Fruit fly (Drosophila melanogaster) whole organism, prepupa: Measurements from ENCODE around the gene CG33160.

ENCODE experiments used
- Blimp-1 ChIP-seq: fragments of 200-800 bp; sonication (Bioruptor generic); optimal IDR thresholded peaks from 3 replicates; lab custom pipeline; 2017; ENCODE audit warnings: missing biosample characterization, missing genetic modification characterization, mild to moderate bottlenecking, moderate library complexity, missing genetic modification reagents
- CG10631 ChIP-seq: fragments of 200-800 bp; sonication (Bioruptor generic); optimal IDR thresholded peaks from 2 replicates; lab custom pipeline; 2016; ENCODE audit warnings: missing biosample characterization, missing genetic modification characterization
- CG10669 ChIP-seq: fragments of 200-800 bp; sonication (Bioruptor generic); optimal IDR thresholded peaks from 3 replicates; lab custom pipeline; 2018; ENCODE audit warnings: missing biosample characterization, mild to moderate bottlenecking, missing genetic modification characterization, moderate library complexity
- CG11294 ChIP-seq: fragments of 200-800 bp; sonication (Bioruptor generic); IDR thresholded peaks from 2 replicates; pipeline ENCODE4 v1.3.6; 2022; ENCODE audit warnings: missing biosample characterization, missing genetic modification characterization
- CG11762 ChIP-seq: fragments of 200-800 bp; sonication (Bioruptor generic); optimal IDR thresholded peaks from 3 replicates; lab custom pipeline; 2016; ENCODE audit warnings: missing biosample characterization, missing genetic modification characterization; ENCODE audit not compliant: insufficient read depth
- CG15336 ChIP-seq: fragments of 200-800 bp; sonication (Bioruptor generic); IDR thresholded peaks from 2 replicates; pipeline ENCODE4 v1.3.6; 2022; ENCODE audit warnings: missing biosample characterization, missing genetic modification characterization
- CG1621 ChIP-seq: fragments of 200-800 bp; sonication (Bioruptor generic); optimal IDR thresholded peaks from 3 replicates; lab custom pipeline; 2018; ENCODE audit warnings: missing biosample characterization, mild to moderate bottlenecking, missing genetic modification characterization
- CG16779 ChIP-seq: fragments of 200-800 bp; sonication (Bioruptor generic); optimal IDR thresholded peaks from 3 replicates; lab custom pipeline; 2017; ENCODE audit warnings: missing biosample characterization, mild to moderate bottlenecking, missing genetic modification characterization
- CG31627 ChIP-seq: fragments of 200-800 bp; sonication (Bioruptor generic); optimal IDR thresholded peaks from 3 replicates; lab custom pipeline; 2016; ENCODE audit warnings: missing biosample characterization, missing genetic modification characterization
- CG34406 ChIP-seq: fragments of 200-800 bp; sonication (Bioruptor generic); optimal IDR thresholded peaks from 3 replicates; lab custom pipeline; 2016; ENCODE audit warnings: missing biosample characterization, missing genetic modification characterization
- CG3919 ChIP-seq: fragments of 200-800 bp; sonication (Bioruptor generic); optimal IDR thresholded peaks from 3 replicates; lab custom pipeline; 2016; ENCODE audit warnings: missing biosample characterization, missing genetic modification characterization
- CG6163 ChIP-seq: fragments of 200-800 bp; sonication (Bioruptor generic); IDR thresholded peaks from 3 replicates; pipeline ENCODE4 v1.3.6; 2022; ENCODE audit warnings: missing biosample characterization, missing genetic modification characterization
- CG6276 ChIP-seq: fragments of 200-800 bp; sonication (Bioruptor generic); optimal IDR thresholded peaks from 2 replicates; lab custom pipeline; 2017; ENCODE audit warnings: missing biosample characterization, mild to moderate bottlenecking, missing genetic modification characterization
- CG6792 ChIP-seq: fragments of 200-800 bp; sonication (Bioruptor generic); optimal IDR thresholded peaks from 3 replicates; lab custom pipeline; 2016; ENCODE audit warnings: missing biosample characterization, missing genetic modification characterization
- CG6854 ChIP-seq: fragments of 200-800 bp; sonication (Bioruptor generic); optimal IDR thresholded peaks from 2 replicates; lab custom pipeline; 2017; ENCODE audit warnings: missing biosample characterization, mild to moderate bottlenecking, missing genetic modification characterization
- CG7368 ChIP-seq: fragments of 200-800 bp; sonication (Bioruptor generic); optimal IDR thresholded peaks from 3 replicates; lab custom pipeline; 2016; ENCODE audit warnings: missing biosample characterization, missing genetic modification characterization
- CG8119 ChIP-seq: fragments of 200-800 bp; sonication (Bioruptor generic); IDR thresholded peaks from 3 replicates; pipeline ENCODE4 v1.3.6; 2022; ENCODE audit warnings: missing biosample characterization, missing genetic modification characterization
- CG8319 ChIP-seq: fragments of 200-800 bp; sonication (Bioruptor generic); optimal IDR thresholded peaks from 3 replicates; lab custom pipeline; 2016; ENCODE audit warnings: missing biosample characterization, missing genetic modification characterization
- CG8632 ChIP-seq: fragments of 200-800 bp; sonication (Bioruptor generic); optimal IDR thresholded peaks from 3 replicates; lab custom pipeline; 2016; ENCODE audit warnings: missing biosample characterization, missing genetic modification characterization
- Ets96B ChIP-seq: fragments of 200-800 bp; optimal IDR thresholded peaks from 2 replicates; lab custom pipeline; 2019; ENCODE audit warnings: missing biosample characterization, mild to moderate bottlenecking, missing genetic modification characterization, moderate library complexity
- Hr38 ChIP-seq: sonication (Bioruptor generic); optimal IDR thresholded peaks from 2 replicates; lab custom pipeline; 2016; ENCODE audit warnings: missing biosample characterization, missing genetic modification characterization
- Hr39 ChIP-seq: fragments of 200-800 bp; sonication (Bioruptor generic); optimal IDR thresholded peaks from 2 replicates; lab custom pipeline; 2016; ENCODE audit warnings: missing biosample characterization, missing genetic modification characterization
- Hr4 ChIP-seq: fragments of 200-800 bp; sonication (Bioruptor generic); optimal IDR thresholded peaks from 3 replicates; lab custom pipeline; 2016; ENCODE audit warnings: missing biosample characterization, missing genetic modification characterization
- Lpt ChIP-seq: fragments of 200-800 bp; sonication (Bioruptor generic); optimal IDR thresholded peaks from 3 replicates; lab custom pipeline; 2016; ENCODE audit warnings: missing biosample characterization, missing genetic modification characterization
- Met ChIP-seq: fragments of 200-800 bp; sonication (Bioruptor generic); optimal IDR thresholded peaks from 3 replicates; lab custom pipeline; 2016; ENCODE audit warnings: missing biosample characterization, missing genetic modification characterization
- OdsH ChIP-seq: fragments of 200-800 bp; sonication (Bioruptor generic); optimal IDR thresholded peaks from 3 replicates; lab custom pipeline; 2016; ENCODE audit warnings: missing biosample characterization, missing genetic modification characterization
- Smox ChIP-seq: fragments of 200-800 bp; sonication (Bioruptor generic); optimal IDR thresholded peaks from 3 replicates; lab custom pipeline; 2016; ENCODE audit warnings: missing biosample characterization, missing genetic modification characterization
- Sox102F ChIP-seq: fragments of 200-800 bp; sonication (Bioruptor generic); optimal IDR thresholded peaks from 2 replicates; lab custom pipeline; 2016; ENCODE audit warnings: missing biosample characterization, mild to moderate bottlenecking, missing genetic modification characterization
- achi ChIP-seq: fragments of 200-800 bp; sonication (Bioruptor generic); optimal IDR thresholded peaks from 3 replicates; lab custom pipeline; 2016; ENCODE audit warnings: missing biosample characterization, missing genetic modification characterization
- acj6 ChIP-seq: fragments of 200-800 bp; sonication (Bioruptor generic); optimal IDR thresholded peaks from 3 replicates; lab custom pipeline; 2016; ENCODE audit warnings: missing biosample characterization, missing genetic modification characterization
- cyc ChIP-seq: fragments of 200-800 bp; sonication (Bioruptor generic); optimal IDR thresholded peaks from 3 replicates; lab custom pipeline; 2016; ENCODE audit warnings: missing biosample characterization, missing genetic modification characterization
- dsx ChIP-seq: fragments of 200-800 bp; optimal IDR thresholded peaks from 3 replicates; lab custom pipeline; 2019; ENCODE audit warnings: missing biosample characterization, mild to moderate bottlenecking, missing genetic modification characterization, moderate library complexity; ENCODE audit not compliant: poor library complexity, severe bottlenecking
- eg ChIP-seq: fragments of 200-800 bp; sonication (Bioruptor generic); IDR thresholded peaks from 3 replicates; pipeline ENCODE4 v1.3.6; 2022; ENCODE audit warnings: missing biosample characterization, missing genetic modification characterization
- esn ChIP-seq: fragments of 200-800 bp; sonication (Bioruptor generic); optimal IDR thresholded peaks from 2 replicates; lab custom pipeline; 2016; ENCODE audit warnings: missing biosample characterization, mild to moderate bottlenecking, missing genetic modification characterization, moderate library complexity
- fd59A ChIP-seq: fragments of 200-800 bp; sonication (Bioruptor generic); optimal IDR thresholded peaks from 2 replicates; lab custom pipeline; 2017; ENCODE audit warnings: missing biosample characterization, mild to moderate bottlenecking, missing genetic modification characterization, missing genetic modification reagents
- fd85E ChIP-seq: fragments of 200-800 bp; sonication (Bioruptor generic); optimal IDR thresholded peaks from 3 replicates; lab custom pipeline; 2016; ENCODE audit warnings: missing biosample characterization, missing genetic modification characterization
- fkh ChIP-seq: fragments of 200-800 bp; sonication (Bioruptor generic); optimal IDR thresholded peaks from 3 replicates; lab custom pipeline; 2017; ENCODE audit warnings: missing biosample characterization, mild to moderate bottlenecking, missing genetic modification characterization, moderate library complexity
- lz ChIP-seq: fragments of 200-800 bp; sonication (Bioruptor generic); optimal IDR thresholded peaks from 3 replicates; lab custom pipeline; 2016; ENCODE audit warnings: missing biosample characterization, missing genetic modification characterization
- pdm3 ChIP-seq: fragments of 200-800 bp; sonication (Bioruptor generic); optimal IDR thresholded peaks from 3 replicates; lab custom pipeline; 2016; ENCODE audit warnings: missing biosample characterization, missing genetic modification characterization
- salr ChIP-seq, 2 experiments: fragments of 200-800 bp; sonication (Bioruptor generic); optimal IDR thresholded peaks; 3 replicates each; lab custom pipeline; 2016 to 2018; ENCODE audit warnings: missing biosample characterization in 2 of 2, missing genetic modification characterization in 2 of 2, mild to moderate bottlenecking in 1 of 2
- spab ChIP-seq: fragments of 200-800 bp; sonication (Bioruptor generic); optimal IDR thresholded peaks from 2 replicates; lab custom pipeline; 2017; ENCODE audit warnings: missing biosample characterization, mild to moderate bottlenecking, missing genetic modification characterization, missing genetic modification reagents
- ss ChIP-seq, 2 experiments: fragments of 200-800 bp; sonication (Bioruptor generic); optimal IDR thresholded peaks; 2 replicates in 1 of 2; 3 replicates in 1 of 2; lab custom pipeline; 2017 to 2018; ENCODE audit warnings: mild to moderate bottlenecking in 2 of 2, missing biosample characterization in 2 of 2, missing genetic modification characterization in 2 of 2, moderate library complexity in 1 of 2
- svp ChIP-seq: fragments of 200-800 bp; sonication (Bioruptor generic); peaks from one replicate; lab custom pipeline; 2016; ENCODE audit warnings: missing biosample characterization, missing genetic modification characterization
- topi ChIP-seq: fragments of 200-800 bp; sonication (Bioruptor generic); optimal IDR thresholded peaks from 3 replicates; lab custom pipeline; 2016; ENCODE audit warnings: missing biosample characterization, missing genetic modification characterization
- vri ChIP-seq: fragments of 200-800 bp; sonication (Bioruptor generic); optimal IDR thresholded peaks from 3 replicates; lab custom pipeline; 2016; ENCODE audit warnings: missing biosample characterization, mild to moderate bottlenecking, missing genetic modification characterization

CG33160 gene

dm6 chr3L:3242121-3243083 lies 36.2 kb upstream of the CG33160 start (continued):
- TF ChIP-seq Met (GFP tag; lab: Kevin White, UChicago) (no peak), CG1621 (tag; lab: Kevin White, UChicago) (no peak), CG6276 (peak; percentile 6), salr (GFP tag; optimal IDR thresholded peaks at IDR 0.05; lab: Kevin White, UChicago) (no peak), CG8319 (GFP tag; lab: Kevin White, UChicago) (peak; percentile 16), lz (peak; percentile 36), CG11294 (no peak), CG3919 (GFP tag; lab: Kevin White, UChicago) (no peak), cyc (GFP tag; lab: Kevin White, UChicago) (no peak), Hr39 (no peak), CG8119 (no peak), vri (GFP tag; lab: Kevin White, UChicago) (no peak), Ets96B (tag; lab: Kevin White, UChicago) (no peak), CG11762 (no peak), CG16779 (tag; lab: Kevin White, UChicago) (no peak), fd59A (peak; percentile 18), Blimp-1 (GFP tag; lab: Kevin White, UChicago) (peak; percentile 42), eg (0 out of 3 replicates have a peak, but pooled peaks have one; percentile 30), esn (GFP tag; lab: Kevin White, UChicago) (peak; percentile 12), acj6 (peak; percentile 43), Smox (GFP tag; lab: Kevin White, UChicago) (peak; percentile 0), CG8632 (GFP tag; lab: Kevin White, UChicago) (no peak), CG10669 (GFP tag; lab: Kevin White, UChicago) (no peak), CG10631 (GFP tag; lab: Kevin White, UChicago) (peak; percentile 57), Hr38 (GFP tag; lab: Kevin White, UChicago) (no peak), Sox102F (GFP tag; lab: Kevin White, UChicago) (no peak), Lpt (GFP tag; lab: Kevin White, UChicago) (peak; percentile 20)

dm6 chr3L:3241368-3241640 lies 35.1 kb upstream of the CG33160 start:
- peak; percentile 81 for TF ChIP-seq svp
- TF ChIP-seq Met (GFP tag; lab: Kevin White, UChicago), result no peak

- TF ChIP-seq CG8119 (peak; percentile 92), achi (GFP tag; lab: Kevin White, UChicago) (peak; percentile 96), CG11294 (peak; percentile 62), fd85E (GFP tag; lab: Kevin White, UChicago) (peak; percentile 77), CG6276 (peak; percentile 87), spab (GFP tag; lab: Kevin White, UChicago) (peak; percentile 99), fkh (GFP tag; lab: Kevin White, UChicago) (no peak), CG6163 (peak; percentile 93), Lpt (GFP tag; lab: Kevin White, UChicago) (peak; percentile 64), CG15336 (GFP tag; lab: Robert Waterston, UW) (peak; percentile 86), CG7368 (peak; percentile 91), dsx (GFP tag; lab: Kevin White, UChicago) (peak; percentile 97), CG8319 (GFP tag; lab: Kevin White, UChicago) (peak; percentile 92), acj6 (peak; percentile 94), CG6854 (GFP tag; lab: Kevin White, UChicago) (peak; percentile 96), Hr39 (peak; percentile 88), CG10631 (GFP tag; lab: Kevin White, UChicago) (peak; percentile 95), topi (GFP tag; lab: Kevin White, UChicago) (peak; percentile 92), CG6792 (GFP tag; lab: Kevin White, UChicago) (peak; percentile 94), pdm3 (GFP tag; lab: Kevin White, UChicago) (peak; percentile 88), ss (GFP tag; optimal IDR thresholded peaks at IDR 0.05; lab: Kevin White, UChicago) (peak; percentile 99), CG31627 (GFP tag; lab: Kevin White, UChicago) (peak; percentile 90), OdsH (GFP tag; lab: Kevin White, UChicago) (peak; percentile 93), Hr4 (GFP tag; lab: Kevin White, UChicago) (peak; percentile 83), cyc (GFP tag; lab: Kevin White, UChicago) (peak; percentile 92), CG34406 (GFP tag; lab: Kevin White, UChicago) (peak; percentile 98)
Observed at dm6 chr3L:3240597-3241367, 34.6 kb upstream of the CG33160 start.
